Fruit fly (Drosophila melanogaster) whole organism, prepupa: Measurements from ENCODE around the gene mRpS33.

ENCODE experiments used
- Blimp-1 ChIP-seq: fragments of 200-800 bp; sonication (Bioruptor generic); optimal IDR thresholded peaks from 3 replicates; lab custom pipeline; 2017; ENCODE audit warnings: missing biosample characterization, missing genetic modification characterization, mild to moderate bottlenecking, moderate library complexity, missing genetic modification reagents
- CG10669 ChIP-seq: fragments of 200-800 bp; sonication (Bioruptor generic); optimal IDR thresholded peaks from 3 replicates; lab custom pipeline; 2018; ENCODE audit warnings: missing biosample characterization, mild to moderate bottlenecking, missing genetic modification characterization, moderate library complexity
- CG11762 ChIP-seq: fragments of 200-800 bp; sonication (Bioruptor generic); optimal IDR thresholded peaks from 3 replicates; lab custom pipeline; 2016; ENCODE audit warnings: missing biosample characterization, missing genetic modification characterization; ENCODE audit not compliant: insufficient read depth
- CG11902 ChIP-seq: fragments of 200-800 bp; sonication (Bioruptor generic); optimal IDR thresholded peaks from 3 replicates; lab custom pipeline; 2016; ENCODE audit warnings: missing biosample characterization, missing genetic modification characterization
- CG1621 ChIP-seq: fragments of 200-800 bp; sonication (Bioruptor generic); optimal IDR thresholded peaks from 3 replicates; lab custom pipeline; 2018; ENCODE audit warnings: missing biosample characterization, mild to moderate bottlenecking, missing genetic modification characterization
- CG16779 ChIP-seq: fragments of 200-800 bp; sonication (Bioruptor generic); optimal IDR thresholded peaks from 3 replicates; lab custom pipeline; 2017; ENCODE audit warnings: missing biosample characterization, mild to moderate bottlenecking, missing genetic modification characterization
- CG3032 ChIP-seq: fragments of 200-800 bp; optimal IDR thresholded peaks from 2 replicates; lab custom pipeline; 2019; ENCODE audit warnings: missing biosample characterization, mild to moderate bottlenecking, missing genetic modification characterization, moderate library complexity
- CG31627 ChIP-seq: fragments of 200-800 bp; sonication (Bioruptor generic); optimal IDR thresholded peaks from 3 replicates; lab custom pipeline; 2016; ENCODE audit warnings: missing biosample characterization, missing genetic modification characterization
- CG32006 ChIP-seq: fragments of 200-800 bp; sonication (Bioruptor generic); optimal IDR thresholded peaks from 3 replicates; lab custom pipeline; 2017; ENCODE audit warnings: missing biosample characterization, mild to moderate bottlenecking, missing genetic modification characterization
- CG3919 ChIP-seq: fragments of 200-800 bp; sonication (Bioruptor generic); optimal IDR thresholded peaks from 3 replicates; lab custom pipeline; 2016; ENCODE audit warnings: missing biosample characterization, missing genetic modification characterization
- CG4318 ChIP-seq: fragments of 200-800 bp; sonication (Bioruptor generic); optimal IDR thresholded peaks from 3 replicates; lab custom pipeline; 2017; ENCODE audit warnings: missing biosample characterization, mild to moderate bottlenecking, missing genetic modification characterization
- CG6276 ChIP-seq: fragments of 200-800 bp; sonication (Bioruptor generic); optimal IDR thresholded peaks from 2 replicates; lab custom pipeline; 2017; ENCODE audit warnings: missing biosample characterization, mild to moderate bottlenecking, missing genetic modification characterization
- CG6792 ChIP-seq: fragments of 200-800 bp; sonication (Bioruptor generic); optimal IDR thresholded peaks from 3 replicates; lab custom pipeline; 2016; ENCODE audit warnings: missing biosample characterization, missing genetic modification characterization
- CG6808 ChIP-seq: fragments of 200-800 bp; sonication (Bioruptor generic); optimal IDR thresholded peaks from 3 replicates; lab custom pipeline; 2017; ENCODE audit warnings: missing biosample characterization, missing genetic modification characterization, mild to moderate bottlenecking, moderate library complexity, missing genetic modification reagents
- CG6854 ChIP-seq: fragments of 200-800 bp; sonication (Bioruptor generic); optimal IDR thresholded peaks from 2 replicates; lab custom pipeline; 2017; ENCODE audit warnings: missing biosample characterization, mild to moderate bottlenecking, missing genetic modification characterization
- CG8119 ChIP-seq: fragments of 200-800 bp; sonication (Bioruptor generic); IDR thresholded peaks from 3 replicates; pipeline ENCODE4 v1.3.6; 2022; ENCODE audit warnings: missing biosample characterization, missing genetic modification characterization
- CG8319 ChIP-seq: fragments of 200-800 bp; sonication (Bioruptor generic); optimal IDR thresholded peaks from 3 replicates; lab custom pipeline; 2016; ENCODE audit warnings: missing biosample characterization, missing genetic modification characterization
- CG9139 ChIP-seq: fragments of 200-800 bp; sonication (Bioruptor generic); optimal IDR thresholded peaks from 3 replicates; lab custom pipeline; 2017; ENCODE audit warnings: missing biosample characterization, mild to moderate bottlenecking, missing genetic modification characterization
- Eip75B ChIP-seq: fragments of 200-800 bp; sonication (Bioruptor generic); optimal IDR thresholded peaks from 3 replicates; lab custom pipeline; 2016; ENCODE audit warnings: missing biosample characterization, missing genetic modification characterization
- Eip78C ChIP-seq: fragments of 200-800 bp; sonication (Bioruptor generic); peaks from one replicate; lab custom pipeline; 2016; ENCODE audit warnings: missing biosample characterization, missing genetic modification characterization
- Ets21C ChIP-seq: fragments of 200-800 bp; sonication (Bioruptor generic); optimal IDR thresholded peaks from 3 replicates; lab custom pipeline; 2016; ENCODE audit warnings: missing biosample characterization, missing genetic modification characterization
- Ets96B ChIP-seq: fragments of 200-800 bp; optimal IDR thresholded peaks from 2 replicates; lab custom pipeline; 2019; ENCODE audit warnings: missing biosample characterization, mild to moderate bottlenecking, missing genetic modification characterization, moderate library complexity
- Gug ChIP-seq: fragments of 200-800 bp; sonication (Bioruptor generic); IDR thresholded peaks from 2 replicates; pipeline ENCODE4 v1.3.6; 2022; ENCODE audit warnings: missing biosample characterization, missing genetic modification characterization
- Hr38 ChIP-seq: sonication (Bioruptor generic); optimal IDR thresholded peaks from 2 replicates; lab custom pipeline; 2016; ENCODE audit warnings: missing biosample characterization, missing genetic modification characterization
- Hr39 ChIP-seq: fragments of 200-800 bp; sonication (Bioruptor generic); optimal IDR thresholded peaks from 2 replicates; lab custom pipeline; 2016; ENCODE audit warnings: missing biosample characterization, missing genetic modification characterization
- Hr4 ChIP-seq: fragments of 200-800 bp; sonication (Bioruptor generic); optimal IDR thresholded peaks from 3 replicates; lab custom pipeline; 2016; ENCODE audit warnings: missing biosample characterization, missing genetic modification characterization
- Lpt ChIP-seq: fragments of 200-800 bp; sonication (Bioruptor generic); optimal IDR thresholded peaks from 3 replicates; lab custom pipeline; 2016; ENCODE audit warnings: missing biosample characterization, missing genetic modification characterization
- Met ChIP-seq: fragments of 200-800 bp; sonication (Bioruptor generic); optimal IDR thresholded peaks from 3 replicates; lab custom pipeline; 2016; ENCODE audit warnings: missing biosample characterization, missing genetic modification characterization
- OdsH ChIP-seq: fragments of 200-800 bp; sonication (Bioruptor generic); optimal IDR thresholded peaks from 3 replicates; lab custom pipeline; 2016; ENCODE audit warnings: missing biosample characterization, missing genetic modification characterization
- Smox ChIP-seq: fragments of 200-800 bp; sonication (Bioruptor generic); optimal IDR thresholded peaks from 3 replicates; lab custom pipeline; 2016; ENCODE audit warnings: missing biosample characterization, missing genetic modification characterization
- Sox102F ChIP-seq: fragments of 200-800 bp; sonication (Bioruptor generic); optimal IDR thresholded peaks from 2 replicates; lab custom pipeline; 2016; ENCODE audit warnings: missing biosample characterization, mild to moderate bottlenecking, missing genetic modification characterization
- Sox14 ChIP-seq: fragments of 200-800 bp; sonication (Bioruptor generic); optimal IDR thresholded peaks from 3 replicates; lab custom pipeline; 2016; ENCODE audit warnings: missing biosample characterization, missing genetic modification characterization
- Sox15 ChIP-seq: fragments of 200-800 bp; sonication (Bioruptor generic); optimal IDR thresholded peaks from 3 replicates; lab custom pipeline; 2016; ENCODE audit warnings: missing biosample characterization, missing genetic modification characterization
- achi ChIP-seq: fragments of 200-800 bp; sonication (Bioruptor generic); optimal IDR thresholded peaks from 3 replicates; lab custom pipeline; 2016; ENCODE audit warnings: missing biosample characterization, missing genetic modification characterization
- cyc ChIP-seq: fragments of 200-800 bp; sonication (Bioruptor generic); optimal IDR thresholded peaks from 3 replicates; lab custom pipeline; 2016; ENCODE audit warnings: missing biosample characterization, missing genetic modification characterization
- dac ChIP-seq: fragments of 200-800 bp; sonication (Bioruptor generic); optimal IDR thresholded peaks from 2 replicates; lab custom pipeline; 2017; ENCODE audit warnings: missing biosample characterization, mild to moderate bottlenecking, missing genetic modification characterization
- dsx ChIP-seq: fragments of 200-800 bp; optimal IDR thresholded peaks from 3 replicates; lab custom pipeline; 2019; ENCODE audit warnings: missing biosample characterization, mild to moderate bottlenecking, missing genetic modification characterization, moderate library complexity; ENCODE audit not compliant: poor library complexity, severe bottlenecking
- eg ChIP-seq: fragments of 200-800 bp; sonication (Bioruptor generic); IDR thresholded peaks from 3 replicates; pipeline ENCODE4 v1.3.6; 2022; ENCODE audit warnings: missing biosample characterization, missing genetic modification characterization
- esn ChIP-seq: fragments of 200-800 bp; sonication (Bioruptor generic); optimal IDR thresholded peaks from 2 replicates; lab custom pipeline; 2016; ENCODE audit warnings: missing biosample characterization, mild to moderate bottlenecking, missing genetic modification characterization, moderate library complexity
- fd59A ChIP-seq: fragments of 200-800 bp; sonication (Bioruptor generic); optimal IDR thresholded peaks from 2 replicates; lab custom pipeline; 2017; ENCODE audit warnings: missing biosample characterization, mild to moderate bottlenecking, missing genetic modification characterization, missing genetic modification reagents
- fkh ChIP-seq: fragments of 200-800 bp; sonication (Bioruptor generic); optimal IDR thresholded peaks from 3 replicates; lab custom pipeline; 2017; ENCODE audit warnings: missing biosample characterization, mild to moderate bottlenecking, missing genetic modification characterization, moderate library complexity
- lz ChIP-seq: fragments of 200-800 bp; sonication (Bioruptor generic); optimal IDR thresholded peaks from 3 replicates; lab custom pipeline; 2016; ENCODE audit warnings: missing biosample characterization, missing genetic modification characterization
- net ChIP-seq: fragments of 200-800 bp; sonication (Bioruptor generic); optimal IDR thresholded peaks from 3 replicates; lab custom pipeline; 2016; ENCODE audit warnings: missing biosample characterization, missing genetic modification characterization
- pdm3 ChIP-seq: fragments of 200-800 bp; sonication (Bioruptor generic); optimal IDR thresholded peaks from 3 replicates; lab custom pipeline; 2016; ENCODE audit warnings: missing biosample characterization, missing genetic modification characterization
- salr ChIP-seq, 2 experiments: fragments of 200-800 bp; sonication (Bioruptor generic); optimal IDR thresholded peaks; 3 replicates each; lab custom pipeline; 2016 to 2018; ENCODE audit warnings: missing biosample characterization in 2 of 2, missing genetic modification characterization in 2 of 2, mild to moderate bottlenecking in 1 of 2
- ss ChIP-seq, 2 experiments: fragments of 200-800 bp; sonication (Bioruptor generic); optimal IDR thresholded peaks; 2 replicates in 1 of 2; 3 replicates in 1 of 2; lab custom pipeline; 2017 to 2018; ENCODE audit warnings: mild to moderate bottlenecking in 2 of 2, missing biosample characterization in 2 of 2, missing genetic modification characterization in 2 of 2, moderate library complexity in 1 of 2
- svp ChIP-seq: fragments of 200-800 bp; sonication (Bioruptor generic); peaks from one replicate; lab custom pipeline; 2016; ENCODE audit warnings: missing biosample characterization, missing genetic modification characterization
- topi ChIP-seq: fragments of 200-800 bp; sonication (Bioruptor generic); optimal IDR thresholded peaks from 3 replicates; lab custom pipeline; 2016; ENCODE audit warnings: missing biosample characterization, missing genetic modification characterization
- vri ChIP-seq: fragments of 200-800 bp; sonication (Bioruptor generic); optimal IDR thresholded peaks from 3 replicates; lab custom pipeline; 2016; ENCODE audit warnings: missing biosample characterization, mild to moderate bottlenecking, missing genetic modification characterization

mRpS33 gene

dm6 chr3R:16432665-16433065, 3.7 kb downstream of the mRpS33 start, which contains the start of gene Fntb (continued):
- peak; percentile 38 for TF ChIP-seq Sox15 (GFP tag; lab: Kevin White, UChicago)
- peak; percentile 67 for TF ChIP-seq achi (GFP tag; lab: Kevin White, UChicago)
- TF ChIP-seq Hr39: peak; percentile 51
- peak; percentile 53 for TF ChIP-seq vri (GFP tag; lab: Kevin White, UChicago)
- peak; percentile 70 for TF ChIP-seq dsx
- TF ChIP-seq esn (GFP tag; lab: Kevin White, UChicago): peak; percentile 78
- TF ChIP-seq CG8319 (GFP tag; lab: Kevin White, UChicago): no peak
- TF ChIP-seq cyc (GFP tag; lab: Kevin White, UChicago): peak; percentile 45
- no peak for TF ChIP-seq CG4318

- TF ChIP-seq Eip75B (GFP tag; lab: Kevin White, UChicago): no peak
- no peak for TF ChIP-seq CG6854
- peak; percentile 29 for TF ChIP-seq topi (GFP tag; lab: Kevin White, UChicago)
- no peak for TF ChIP-seq dac (GFP tag; lab: Kevin White, UChicago)
- peak; percentile 25 for TF ChIP-seq Met (GFP tag; lab: Kevin White, UChicago)
- TF ChIP-seq CG31627: peak; percentile 42
- peak; percentile 22 for TF ChIP-seq lz
- no peak for TF ChIP-seq CG32006
- TF ChIP-seq CG6792: peak; percentile 7
- TF ChIP-seq CG3032 (tag; lab: Kevin White, UChicago): peak; percentile 22
- TF ChIP-seq eg (GFP tag; lab: Robert Waterston, UW): no peak; the same call in 2 of the 3 replicates
- no peak for TF ChIP-seq ss (GFP tag; optimal IDR thresholded peaks at IDR 0.05; lab: Kevin White, UChicago)
- TF ChIP-seq Hr4 (GFP tag; lab: Kevin White, UChicago): no peak
- TF ChIP-seq esn (GFP tag; lab: Kevin White, UChicago): no peak
- TF ChIP-seq salr (GFP tag; optimal IDR thresholded peaks at IDR 0.05; lab: Kevin White, UChicago): no peak
- TF ChIP-seq Ets96B (tag; lab: Kevin White, UChicago): no peak
- no peak for TF ChIP-seq CG8319 (GFP tag; lab: Kevin White, UChicago)
- peak; percentile 37 for TF ChIP-seq CG3919 (GFP tag; lab: Kevin White, UChicago)
- peak; percentile 17 for TF ChIP-seq Sox14 (GFP tag; lab: Kevin White, UChicago)
- no peak for TF ChIP-seq Hr38 (GFP tag; lab: Kevin White, UChicago)
- no peak for TF ChIP-seq fkh (GFP tag; lab: Kevin White, UChicago)
- TF ChIP-seq Sox15 (GFP tag; lab: Kevin White, UChicago): no peak
- no peak for TF ChIP-seq CG6276
- TF ChIP-seq Gug (GFP tag; lab: Robert Waterston, UW): no peak
- no peak for TF ChIP-seq Ets21C (GFP tag; lab: Kevin White, UChicago)
- TF ChIP-seq Smox (GFP tag; lab: Kevin White, UChicago): no peak
- no peak for TF ChIP-seq CG6808 (GFP tag; lab: Kevin White, UChicago)
- TF ChIP-seq CG11902 (GFP tag; lab: Kevin White, UChicago): no peak
- TF ChIP-seq CG10669: no peak
- TF ChIP-seq CG9139 (GFP tag; lab: Kevin White, UChicago): no peak
- TF ChIP-seq net (GFP tag; lab: Kevin White, UChicago): no peak
- no peak; the same call in 2 of the 3 replicates for TF ChIP-seq CG8119
- TF ChIP-seq CG1621 (tag; lab: Kevin White, UChicago): no peak
- no peak for TF ChIP-seq CG11762 (GFP tag; lab: Kevin White, UChicago)
- peak; percentile 35 for TF ChIP-seq cyc (GFP tag; lab: Kevin White, UChicago)
- no peak for TF ChIP-seq Lpt (GFP tag; lab: Kevin White, UChicago)
- no peak for TF ChIP-seq CG4318
- TF ChIP-seq fd59A (GFP tag; lab: Kevin White, UChicago): no peak
- no peak for TF ChIP-seq pdm3
- TF ChIP-seq Blimp-1 (GFP tag; lab: Kevin White, UChicago): no peak
- peak; percentile 68 for TF ChIP-seq Eip78C (GFP tag; lab: Kevin White, UChicago)
- peak; percentile 99 for TF ChIP-seq dsx
- TF ChIP-seq OdsH (GFP tag; lab: Kevin White, UChicago): no peak
- peak; percentile 13 for TF ChIP-seq svp (GFP tag; lab: Kevin White, UChicago)
- TF ChIP-seq Sox102F (GFP tag; lab: Kevin White, UChicago): no peak
- TF ChIP-seq Hr39: peak; percentile 31
- TF ChIP-seq CG16779 (tag; lab: Kevin White, UChicago): no peak
These were observed 4.7 kb downstream of the mRpS33 start for dm6 chr3R:16431707-16432106.
